Fruit fly (Drosophila melanogaster) whole organism, adult: ENCODE measurements around the gene CG15177.

ENCODE experiments used
- CG11617 ChIP-seq: fragments of 200-800 bp; sonication (Bioruptor generic); optimal IDR thresholded peaks from 2 replicates; lab custom pipeline; 2017; ENCODE audit warnings: mild to moderate bottlenecking, missing biosample characterization, missing genetic modification reagents, missing genetic modification characterization
- CG12768 ChIP-seq: fragments of 200-800 bp; sonication (Bioruptor generic); optimal IDR thresholded peaks from 2 replicates; lab custom pipeline; 2017; ENCODE audit warnings: missing biosample characterization, missing genetic modification characterization, mild to moderate bottlenecking, moderate library complexity, missing genetic modification reagents
- CG14711 ChIP-seq: fragments of 200-800 bp; sonication (Bioruptor generic); optimal IDR thresholded peaks from 2 replicates; lab custom pipeline; 2018; ENCODE audit warnings: missing biosample characterization, mild to moderate bottlenecking, missing genetic modification characterization, moderate library complexity
- CG1620 ChIP-seq: fragments of 200-800 bp; sonication (Bioruptor generic); optimal IDR thresholded peaks from 2 replicates; lab custom pipeline; 2016; ENCODE audit warnings: missing biosample characterization, missing genetic modification characterization
- CG33017 ChIP-seq: fragments of 200-800 bp; sonication (Bioruptor generic); optimal IDR thresholded peaks from 2 replicates; lab custom pipeline; 2018; ENCODE audit warnings: missing biosample characterization, mild to moderate bottlenecking, missing genetic modification characterization, moderate library complexity
- CG5204 ChIP-seq: fragments of 200-800 bp; sonication (Bioruptor generic); optimal IDR thresholded peaks from 2 replicates; lab custom pipeline; 2016; ENCODE audit warnings: missing biosample characterization, missing genetic modification characterization
- CG7045 ChIP-seq: fragments of 200-800 bp; sonication (Bioruptor generic); optimal IDR thresholded peaks from 2 replicates; lab custom pipeline; 2017; ENCODE audit warnings: missing biosample characterization, mild to moderate bottlenecking, missing genetic modification characterization
- CG7101 ChIP-seq: fragments of 200-800 bp; sonication (Bioruptor generic); optimal IDR thresholded peaks from 2 replicates; lab custom pipeline; 2018; ENCODE audit warnings: missing biosample characterization, mild to moderate bottlenecking, missing genetic modification characterization, moderate library complexity
- Clk ChIP-seq: fragments of 200-800 bp; sonication (Bioruptor generic); optimal IDR thresholded peaks from 2 replicates; lab custom pipeline; 2017; ENCODE audit warnings: missing biosample characterization, missing genetic modification characterization
- Crg-1 ChIP-seq: fragments of 200-800 bp; sonication (Bioruptor generic); optimal IDR thresholded peaks from 2 replicates; lab custom pipeline; 2016; ENCODE audit warnings: missing biosample characterization, missing genetic modification characterization
- Hr96 ChIP-seq: fragments of 200-800 bp; sonication (Bioruptor generic); optimal IDR thresholded peaks from 2 replicates; lab custom pipeline; 2016; ENCODE audit warnings: missing biosample characterization, missing genetic modification characterization
- Mnt ChIP-seq: fragments of 200-800 bp; sonication (Bioruptor generic); optimal IDR thresholded peaks from 2 replicates; lab custom pipeline; 2016; ENCODE audit warnings: missing biosample characterization, mild to moderate bottlenecking, missing genetic modification characterization
- bab1 ChIP-seq: fragments of 200-800 bp; sonication (Bioruptor generic); optimal IDR thresholded peaks from 3 replicates; lab custom pipeline; 2019; ENCODE audit warnings: missing biosample characterization, mild to moderate bottlenecking, missing genetic modification characterization, moderate library complexity
- cic ChIP-seq: fragments of 200-800 bp; sonication (Bioruptor generic); optimal IDR thresholded peaks from 2 replicates; lab custom pipeline; 2017; ENCODE audit warnings: missing biosample characterization, mild to moderate bottlenecking, missing genetic modification characterization, moderate library complexity
- cnc ChIP-seq, 2 experiments: fragments of >200 bp; optimal IDR thresholded peaks; 2 replicates each; lab custom pipeline; 2017
- kay ChIP-seq: fragments of 200-800 bp; sonication (Bioruptor generic); peaks from one replicate; lab custom pipeline; 2016; ENCODE audit warnings: missing biosample characterization, missing genetic modification characterization, borderline replicate concordance
- ovo ChIP-seq: fragments of 200-800 bp; sonication (Bioruptor generic); optimal IDR thresholded peaks from 2 replicates; lab custom pipeline; 2016; ENCODE audit warnings: missing biosample characterization, missing genetic modification characterization
- pad ChIP-seq: fragments of 200-800 bp; sonication (Bioruptor generic); optimal IDR thresholded peaks from 3 replicates; lab custom pipeline; 2017; ENCODE audit warnings: missing biosample characterization, missing genetic modification characterization, mild to moderate bottlenecking, moderate library complexity, missing genetic modification reagents
- tj ChIP-seq: fragments of 200-800 bp; sonication (Bioruptor generic); optimal IDR thresholded peaks from 3 replicates; lab custom pipeline; 2017; ENCODE audit warnings: missing biosample characterization, mild to moderate bottlenecking, missing genetic modification characterization, moderate library complexity
- toe ChIP-seq: fragments of 200-800 bp; sonication (Bioruptor generic); optimal IDR thresholded peaks from 2 replicates; lab custom pipeline; 2016; ENCODE audit warnings: missing biosample characterization, missing genetic modification characterization

CG15177 gene

DNA sequence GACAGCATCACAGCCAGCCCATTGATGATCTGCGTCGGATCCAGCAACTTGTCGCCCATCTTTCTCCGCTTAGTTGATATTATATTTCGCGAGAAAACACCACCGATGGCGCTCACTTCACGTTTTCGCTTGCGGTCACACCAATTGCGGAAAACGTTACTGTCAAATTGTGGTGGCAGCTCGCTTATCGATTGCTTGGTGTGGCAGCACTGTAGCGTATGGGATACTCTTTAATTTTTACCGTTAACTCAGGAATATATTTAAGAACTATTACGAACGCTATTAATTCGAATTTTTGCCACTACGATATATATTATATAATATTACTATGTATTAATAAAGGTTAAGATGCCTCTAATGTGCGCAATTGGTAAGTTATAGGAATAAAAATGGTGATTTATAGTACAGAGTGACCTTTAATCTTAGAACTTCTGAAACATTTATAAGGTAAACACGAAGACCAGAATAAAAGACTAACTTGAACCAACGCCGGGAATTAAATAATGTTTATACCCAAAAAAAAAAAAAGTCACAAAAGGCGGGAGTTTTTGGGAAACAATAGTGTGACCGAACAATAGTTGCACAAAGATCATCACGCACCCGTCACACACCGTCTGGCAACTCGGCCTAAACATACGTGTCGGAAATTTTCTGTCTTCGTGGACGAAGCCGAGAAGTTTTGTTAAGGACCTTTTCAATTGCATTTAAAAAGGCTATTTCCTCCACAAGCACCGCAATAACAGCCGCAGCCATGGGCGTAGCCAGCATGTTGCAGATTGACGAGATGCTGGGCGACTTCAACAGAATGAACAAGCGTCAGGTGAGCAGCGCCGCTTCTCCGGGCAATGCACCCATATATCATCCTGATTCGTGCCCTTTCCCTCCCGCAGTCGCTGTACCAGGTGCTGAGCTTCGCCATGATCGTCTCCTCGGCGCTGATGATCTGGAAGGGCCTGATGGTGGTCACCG, 28.4 kb upstream of the CG15177 start, which contains the start of the genes CG1307 and twr:
Gene CG1307, minus strand, starts transcription at position 165 of the 969 bp plus-strand sequence.
Gene twr, plus strand, starts transcription at position 605 of the 969 bp plus-strand sequence.
- TF ChIP-seq toe (GFP tag; lab: Kevin White, UChicago) (peak; percentile 16), CG11617 (GFP tag; lab: Kevin White, UChicago) (peak; percentile 26), ovo (GFP tag; lab: Kevin White, UChicago) (peak; percentile 78), CG5204 (GFP tag; lab: Kevin White, UChicago) (peak; percentile 8), tj (no peak)

DNA sequence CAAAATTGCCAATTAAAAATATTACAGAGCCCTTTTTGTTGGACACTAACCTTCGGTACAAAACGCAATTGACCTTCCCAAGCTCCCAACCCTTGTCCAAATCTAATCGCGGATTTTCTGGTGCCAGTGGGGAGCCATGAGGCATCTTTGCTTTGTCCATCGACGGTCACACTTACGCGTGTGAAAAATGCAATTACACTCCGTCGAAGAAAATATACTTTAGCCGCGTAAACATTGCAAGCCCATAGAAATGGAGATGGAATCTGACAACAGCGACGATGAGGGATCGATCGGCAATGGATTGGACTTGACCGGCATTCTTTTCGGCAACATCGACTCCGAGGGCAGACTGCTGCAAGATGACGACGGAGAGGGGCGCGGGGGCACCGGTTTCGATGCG, 17.6 kb upstream of the CG15177 start, which contains the start of gene Taf1:
Gene Taf1, plus strand, starts transcription at position 150 of the 400 bp plus-strand sequence.
- TF ChIP-seq CG12768 (GFP tag; lab: Kevin White, UChicago) (peak; percentile 39), Hr96 (GFP tag; lab: Kevin White, UChicago) (peak; percentile 20), CG7101 (no peak), toe (GFP tag; lab: Kevin White, UChicago) (peak; percentile 60), Mnt (GFP tag; lab: Kevin White, UChicago) (peak; percentile 20), bab1 (GFP tag; lab: Kevin White, UChicago) (peak; percentile 17)

dm6 chr3R:6644334-6644733, 15.2 kb upstream of the CG15177 start, which contains the start of gene Ass:
Gene Ass (minus strand): TSS chr3R:6644434.
- no peak for TF ChIP-seq CG5204 (GFP tag; lab: Kevin White, UChicago)
- TF ChIP-seq CG1620 (GFP tag; lab: Kevin White, UChicago) = no peak
- TF ChIP-seq cic = peak; percentile 34
- TF ChIP-seq cnc (optimal IDR thresholded peaks at IDR 0.05; lab: Kevin White, UChicago) = no peak
- TF ChIP-seq Crg-1 (GFP tag; lab: Kevin White, UChicago) = no peak

DNA sequence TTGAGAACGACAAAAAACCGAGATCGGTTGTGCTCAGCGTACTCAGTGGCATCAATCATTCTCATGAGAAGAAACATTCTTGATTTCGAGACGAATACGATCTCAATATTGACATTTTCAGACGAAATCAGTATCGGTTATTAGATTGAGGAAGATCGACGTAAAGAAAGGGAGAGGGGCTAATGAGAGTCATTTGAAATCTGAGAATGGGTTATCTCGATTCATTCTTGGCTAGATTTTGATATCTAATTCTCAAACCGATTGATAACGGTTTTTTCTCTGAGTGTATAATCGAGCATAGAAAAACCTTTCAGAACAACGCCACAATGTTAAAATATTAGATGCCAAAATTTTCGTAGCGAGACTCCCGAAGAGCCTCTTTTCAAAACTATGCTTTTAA, 11.8 kb upstream of the CG15177 start, which contains the start of gene CG31286:
Gene CG31286, plus strand, starts transcription at position 301 of the 400 bp plus-strand sequence.
- no peak for TF ChIP-seq Mnt (GFP tag; lab: Kevin White, UChicago)
- TF ChIP-seq CG11617 (GFP tag; lab: Kevin White, UChicago) = no peak
- no peak for TF ChIP-seq kay (GFP tag; lab: Kevin White, UChicago)
- no peak for TF ChIP-seq cic
- TF ChIP-seq ovo (GFP tag; lab: Kevin White, UChicago) = no peak

dm6 chr3R:6629851-6630250, 730 bp upstream of the CG15177 start, which contains the start of gene sunz:
Gene sunz (plus strand): TSS chr3R:6630151.
- no peak for TF ChIP-seq tj
- TF ChIP-seq kay (GFP tag; lab: Kevin White, UChicago) = no peak
- TF ChIP-seq Hr96 (GFP tag; lab: Kevin White, UChicago) = no peak
- no peak for TF ChIP-seq cnc (optimal IDR thresholded peaks at IDR 0.05; lab: Kevin White, UChicago)
- TF ChIP-seq ovo (GFP tag; lab: Kevin White, UChicago) = no peak
- TF ChIP-seq bab1 (GFP tag; lab: Kevin White, UChicago) = no peak
- TF ChIP-seq CG12768 (GFP tag; lab: Kevin White, UChicago) = no peak
- no peak for TF ChIP-seq Crg-1 (GFP tag; lab: Kevin White, UChicago)
- TF ChIP-seq CG5204 (GFP tag; lab: Kevin White, UChicago) = no peak
- no peak for TF ChIP-seq pad (GFP tag; lab: Kevin White, UChicago)
- TF ChIP-seq CG11617 (GFP tag; lab: Kevin White, UChicago) = no peak
- TF ChIP-seq CG7045 = no peak

DNA sequence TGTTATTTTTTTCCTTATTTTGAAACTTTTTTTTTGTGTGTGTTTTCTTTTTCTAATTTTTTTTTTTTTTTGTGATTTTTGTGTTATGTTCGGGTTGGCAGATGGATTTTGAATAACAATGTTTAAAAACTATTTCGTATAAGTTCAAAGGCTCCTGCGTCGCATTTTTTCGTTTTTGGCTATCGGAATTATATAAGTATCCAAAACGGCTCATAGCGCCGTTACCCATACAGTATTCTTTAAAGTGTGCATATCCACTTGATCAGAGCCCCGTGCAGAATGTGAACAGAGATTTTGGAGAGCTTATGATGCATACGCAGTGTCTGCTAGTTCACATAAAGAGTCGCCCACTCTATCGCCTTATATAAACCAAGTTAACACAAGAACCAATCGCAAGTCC, 1.3 kb downstream of the CG15177 start, which contains the start of gene sowi:
Gene sowi, minus strand, starts transcription at position 101 of the 400 bp plus-strand sequence.
- no peak for TF ChIP-seq Clk (GFP tag; lab: Kevin White, UChicago)
- TF ChIP-seq tj = no peak
- no peak for TF ChIP-seq cnc (optimal IDR thresholded peaks at IDR 0.05; lab: Kevin White, UChicago)
- TF ChIP-seq CG7045 = no peak
- no peak for TF ChIP-seq Crg-1 (GFP tag; lab: Kevin White, UChicago)
- TF ChIP-seq cic = no peak
- TF ChIP-seq toe (GFP tag; lab: Kevin White, UChicago) = no peak
- no peak for TF ChIP-seq CG14711 (tag; lab: Kevin White, UChicago)
- TF ChIP-seq CG33017 = no peak
- TF ChIP-seq CG7101 = no peak
- no peak for TF ChIP-seq pad (GFP tag; lab: Kevin White, UChicago)
- TF ChIP-seq CG11617 (GFP tag; lab: Kevin White, UChicago) = no peak
- TF ChIP-seq Mnt (GFP tag; lab: Kevin White, UChicago) = no peak
- no peak for TF ChIP-seq ovo (GFP tag; lab: Kevin White, UChicago)
- no peak for TF ChIP-seq CG12768 (GFP tag; lab: Kevin White, UChicago)
- no peak for TF ChIP-seq CG5204 (GFP tag; lab: Kevin White, UChicago)
- TF ChIP-seq Hr96 (GFP tag; lab: Kevin White, UChicago) = no peak
